Worm (Caenorhabditis elegans): Measurements from ENCODE around the gene nas-39.

- no peak for TF ChIP-seq pqm-1 (tag; optimal IDR thresholded peaks at IDR 0.05)
- TF ChIP-seq nhr-25 (tag; optimal IDR thresholded peaks at IDR 0.05): no peak
- no peak for TF ChIP-seq ceh-9 (tag; optimal IDR thresholded peaks at IDR 0.05)
- no peak for TF ChIP-seq mdl-1 (tag; optimal IDR thresholded peaks at IDR 0.05)
- no peak for TF ChIP-seq nhr-11 (tag; optimal IDR thresholded peaks at IDR 0.05)
- TF ChIP-seq unc-39 (tag; optimal IDR thresholded peaks at IDR 0.05): no peak
- TF ChIP-seq egl-27 (tag; optimal IDR thresholded peaks at IDR 0.05): no peak
- TF ChIP-seq fos-1 (tag; optimal IDR thresholded peaks at IDR 0.05): no peak
These were observed 13.1 kb upstream of the nas-39 start for ce11 chrX:16443657-16444056.

Data from whole organism, L3 larva.